Fruit fly (Drosophila melanogaster) whole organism, embryonic: ENCODE data around the gene ppk23.

Experiments used
- B-H1 ChIP-seq: fragments of 200-800 bp; sonication (Bioruptor generic); IDR thresholded peaks from 3 replicates; pipeline ENCODE4 v1.3.6; 2022; ENCODE audit warnings: missing biosample characterization, missing genetic modification characterization
- CG12236 ChIP-seq: fragments of 200-800 bp; sonication (Bioruptor generic); optimal IDR thresholded peaks from 2 replicates; lab custom pipeline; 2016; ENCODE audit warnings: missing biosample characterization, missing genetic modification characterization
- CG13775 ChIP-seq: fragments of 200-800 bp; sonication (Bioruptor generic); optimal IDR thresholded peaks from 3 replicates; lab custom pipeline; 2017; ENCODE audit warnings: missing biosample characterization, mild to moderate bottlenecking, missing genetic modification characterization
- CG14860 ChIP-seq: fragments of 200-800 bp; sonication (Bioruptor generic); IDR thresholded peaks from 3 replicates; pipeline ENCODE4 v1.3.6; 2022; ENCODE audit warnings: missing biosample characterization, missing genetic modification characterization; ENCODE audit not compliant: partially characterized antibody
- CG1603 ChIP-seq: fragments of 200-800 bp; sonication (Bioruptor generic); optimal IDR thresholded peaks from 2 replicates; lab custom pipeline; 2019; ENCODE audit warnings: missing biosample characterization, mild to moderate bottlenecking, missing genetic modification characterization, moderate library complexity
- CG16815 ChIP-seq: fragments of 200-800 bp; sonication (Bioruptor generic); optimal IDR thresholded peaks from 3 replicates; lab custom pipeline; 2017; ENCODE audit warnings: missing biosample characterization, mild to moderate bottlenecking, missing genetic modification characterization
- CG17361 ChIP-seq: fragments of 200-800 bp; sonication (Bioruptor generic); IDR thresholded peaks from 3 replicates; pipeline ENCODE4 v1.3.6; 2022; ENCODE audit warnings: missing biosample characterization, missing genetic modification characterization
- CG2129 ChIP-seq: fragments of 200-800 bp; sonication (Bioruptor generic); IDR thresholded peaks from 2 replicates; pipeline ENCODE4 v1.3.6; 2022; ENCODE audit warnings: missing biosample characterization, missing genetic modification characterization; ENCODE audit not compliant: partially characterized antibody
- CG31441 ChIP-seq: fragments of 200-800 bp; sonication (Bioruptor generic); IDR thresholded peaks from 2 replicates; pipeline ENCODE4 v1.3.6; 2022; ENCODE audit warnings: missing biosample characterization, missing genetic modification characterization
- CG32532 ChIP-seq: fragments of 200-800 bp; sonication (Bioruptor generic); IDR thresholded peaks from 2 replicates; pipeline ENCODE4 v1.3.6; 2022; ENCODE audit warnings: missing biosample characterization, missing genetic modification characterization
- CG32767 ChIP-seq: fragments of 200-800 bp; sonication (Bioruptor generic); IDR thresholded peaks from 2 replicates; pipeline ENCODE4 v1.3.6; 2022; ENCODE audit warnings: missing biosample characterization, missing genetic modification characterization
- CG3407 ChIP-seq: fragments of 200-800 bp; sonication (Bioruptor generic); optimal IDR thresholded peaks from 2 replicates; lab custom pipeline; 2018; ENCODE audit warnings: missing biosample characterization, mild to moderate bottlenecking, missing genetic modification characterization
- CG3726 ChIP-seq: fragments of 200-800 bp; sonication (Bioruptor generic); IDR thresholded peaks from 3 replicates; pipeline ENCODE4, ENCODE4 v1.3.6; 2022; ENCODE audit warnings: missing biosample characterization, missing genetic modification characterization
- CG6654 ChIP-seq: fragments of 200-800 bp; sonication (Bioruptor generic); optimal IDR thresholded peaks from 2 replicates; lab custom pipeline; 2017; ENCODE audit warnings: missing biosample characterization, mild to moderate bottlenecking, missing genetic modification characterization
- CG7372 ChIP-seq: fragments of 200-800 bp; sonication (Bioruptor generic); IDR thresholded peaks from 2 replicates; pipeline ENCODE4 v1.3.6; 2022; ENCODE audit warnings: missing biosample characterization, missing genetic modification characterization
- CG8944 ChIP-seq: fragments of 200-800 bp; sonication (Bioruptor generic); optimal IDR thresholded peaks from 3 replicates; lab custom pipeline; 2016; ENCODE audit warnings: missing biosample characterization, missing genetic modification characterization
- CG9215 ChIP-seq: fragments of 200-800 bp; sonication (Bioruptor generic); IDR thresholded peaks from 2 replicates; pipeline ENCODE4 v1.3.6; 2022; ENCODE audit warnings: missing biosample characterization, missing genetic modification characterization
- D19B ChIP-seq: fragments of 200-800 bp; sonication (Bioruptor generic); optimal IDR thresholded peaks from 2 replicates; lab custom pipeline; 2017; ENCODE audit warnings: missing biosample characterization, mild to moderate bottlenecking, missing genetic modification characterization
- Dek ChIP-seq: fragments of 200-800 bp; sonication (Bioruptor generic); optimal IDR thresholded peaks from 3 replicates; lab custom pipeline; 2019; ENCODE audit warnings: missing biosample characterization, mild to moderate bottlenecking, missing genetic modification characterization, moderate library complexity
- Dll ChIP-seq: fragments of 200-800 bp; sonication (Bioruptor generic); IDR thresholded peaks from 4 replicates; pipeline ENCODE4 v1.3.6; 2022; ENCODE audit warnings: missing biosample characterization, missing genetic modification characterization; ENCODE audit not compliant: partially characterized antibody
- Mrtf ChIP-seq: fragments of 200-800 bp; sonication (Bioruptor generic); IDR thresholded peaks from 3 replicates; pipeline ENCODE4 v1.3.6; 2022; ENCODE audit warnings: missing biosample characterization, missing genetic modification characterization
- NK7.1 ChIP-seq: fragments of 200-800 bp; sonication (Bioruptor generic); optimal IDR thresholded peaks from 3 replicates; lab custom pipeline; 2016; ENCODE audit warnings: missing biosample characterization, missing genetic modification characterization
- Nf-YC ChIP-seq: fragments of 200-800 bp; optimal IDR thresholded peaks from 3 replicates; lab custom pipeline; 2019; ENCODE audit warnings: missing biosample characterization, mild to moderate bottlenecking, missing genetic modification characterization, moderate library complexity
- Rfx ChIP-seq: fragments of 200-800 bp; sonication (Bioruptor generic); IDR thresholded peaks from 2 replicates; pipeline ENCODE4 v1.3.6; 2022; ENCODE audit warnings: missing biosample characterization, missing genetic modification characterization
- Spps ChIP-seq: fragments of 200-800 bp; sonication (Bioruptor generic); optimal IDR thresholded peaks from 2 replicates; lab custom pipeline; 2018; ENCODE audit warnings: missing biosample characterization, mild to moderate bottlenecking, missing genetic modification characterization
- YL-1 ChIP-seq: fragments of 200-800 bp; sonication (Bioruptor generic); optimal IDR thresholded peaks from 3 replicates; lab custom pipeline; 2017; ENCODE audit warnings: missing biosample characterization, mild to moderate bottlenecking, missing genetic modification characterization
- ab ChIP-seq: fragments of 200-800 bp; sonication (Bioruptor generic); optimal IDR thresholded peaks from 2 replicates; lab custom pipeline; 2016; ENCODE audit warnings: missing biosample characterization, missing genetic modification characterization
- bab2 ChIP-seq: fragments of 200-800 bp; sonication (Bioruptor generic); optimal IDR thresholded peaks from 2 replicates; lab custom pipeline; 2016; ENCODE audit warnings: missing biosample characterization, missing genetic modification characterization
- bbx ChIP-seq: fragments of 200-800 bp; sonication (Bioruptor generic); IDR thresholded peaks from 2 replicates; pipeline ENCODE4 v1.3.6; 2022; ENCODE audit warnings: missing biosample characterization, missing genetic modification characterization; ENCODE audit not compliant: partially characterized antibody
- bcd ChIP-seq: fragments of 200-800 bp; sonication (Bioruptor generic); optimal IDR thresholded peaks from 2 replicates; lab custom pipeline; 2017; ENCODE audit warnings: missing biosample characterization, mild to moderate bottlenecking, missing genetic modification characterization
- br ChIP-seq: fragments of >200 bp; optimal IDR thresholded peaks from 2 replicates; lab custom pipeline; 2017
- chinmo ChIP-seq: fragments of 200-800 bp; sonication (Bioruptor generic); IDR thresholded peaks from 4 replicates; pipeline ENCODE4 v1.3.6; 2022; ENCODE audit warnings: missing biosample characterization, missing genetic modification characterization; ENCODE audit not compliant: partially characterized antibody
- chm ChIP-seq: fragments of 200-800 bp; sonication (Bioruptor generic); IDR thresholded peaks from 2 replicates; pipeline ENCODE4 v1.3.6; 2022; ENCODE audit warnings: missing biosample characterization, missing genetic modification characterization
- fd3F ChIP-seq: fragments of 200-800 bp; sonication (Bioruptor generic); optimal IDR thresholded peaks from 2 replicates; lab custom pipeline; 2018; ENCODE audit warnings: missing biosample characterization, mild to moderate bottlenecking, missing genetic modification characterization, moderate library complexity
- gcm ChIP-seq: fragments of 200-800 bp; sonication (Bioruptor generic); optimal IDR thresholded peaks from 2 replicates; lab custom pipeline; 2019; ENCODE audit warnings: missing biosample characterization, mild to moderate bottlenecking, missing genetic modification characterization, moderate library complexity
- jigr1 ChIP-seq: fragments of 200-800 bp; sonication (Bioruptor generic); IDR thresholded peaks from 3 replicates; pipeline ENCODE4 v1.3.6; 2022; ENCODE audit warnings: missing biosample characterization, missing genetic modification characterization
- klu ChIP-seq: fragments of 200-800 bp; sonication (Bioruptor generic); IDR thresholded peaks from 2 replicates; pipeline ENCODE4 v1.3.6; 2022; ENCODE audit warnings: missing biosample characterization, missing genetic modification characterization
- knrl ChIP-seq: fragments of 200-800 bp; sonication (Bioruptor generic); IDR thresholded peaks from 3 replicates; pipeline ENCODE4 v1.3.6; 2022; ENCODE audit warnings: missing biosample characterization, missing genetic modification characterization; ENCODE audit not compliant: partially characterized antibody
- lov ChIP-seq, 2 experiments: fragments of 200-800 bp in 1 of 2; fragments of >200 bp in 1 of 2; sonication (Bioruptor generic) in 1 of 2; IDR thresholded peaks in 1 of 2; optimal IDR thresholded peaks in 1 of 2; 2 replicates in 1 of 2; 3 replicates in 1 of 2; pipeline versions ENCODE4 v1.3.6 to Lab custom; 2017 to 2022; ENCODE audit warnings: missing biosample characterization in 1 of 2, missing genetic modification characterization in 1 of 2
- nom ChIP-seq: fragments of 200-800 bp; sonication (Bioruptor generic); optimal IDR thresholded peaks from 2 replicates; lab custom pipeline; 2017; ENCODE audit warnings: missing biosample characterization, missing genetic modification characterization, mild to moderate bottlenecking, moderate library complexity, missing genetic modification reagents
- odd ChIP-seq: fragments of 200-800 bp; sonication (Bioruptor generic); optimal IDR thresholded peaks from 2 replicates; lab custom pipeline; 2017; ENCODE audit warnings: missing biosample characterization, mild to moderate bottlenecking, missing genetic modification characterization
- org-1 ChIP-seq: fragments of 200-800 bp; sonication (Bioruptor generic); optimal IDR thresholded peaks from 2 replicates; lab custom pipeline; 2017; ENCODE audit warnings: missing biosample characterization, missing genetic modification characterization
- p53 ChIP-seq: fragments of 200-800 bp; sonication (Bioruptor generic); optimal IDR thresholded peaks from 2 replicates; lab custom pipeline; 2016; ENCODE audit warnings: missing biosample characterization, missing genetic modification characterization
- row ChIP-seq: fragments of 200-800 bp; sonication (Bioruptor generic); IDR thresholded peaks from 3 replicates; pipeline ENCODE4 v1.3.6; 2022; ENCODE audit warnings: missing biosample characterization, missing genetic modification characterization
- schlank ChIP-seq: fragments of 200-800 bp; sonication (Bioruptor generic); optimal IDR thresholded peaks from 2 replicates; lab custom pipeline; 2018; ENCODE audit warnings: missing biosample characterization, mild to moderate bottlenecking, missing genetic modification characterization
- sima ChIP-seq: fragments of 200-800 bp; sonication (Bioruptor generic); optimal IDR thresholded peaks from 2 replicates; lab custom pipeline; 2016; ENCODE audit warnings: missing biosample characterization, missing genetic modification characterization
- tll ChIP-seq, 2 experiments: fragments of 200-800 bp in 1 of 2; fragments of >200 bp in 1 of 2; sonication (Bioruptor generic) in 1 of 2; optimal IDR thresholded peaks; 2 replicates each; lab custom pipeline; 2017 to 2019; ENCODE audit warnings: missing biosample characterization in 2 of 2, missing genetic modification characterization in 2 of 2, mild to moderate bottlenecking in 1 of 2, moderate library complexity in 1 of 2
- toy ChIP-seq: fragments of 200-800 bp; sonication (Bioruptor generic); IDR thresholded peaks from 2 replicates; pipeline ENCODE4 v1.3.6; 2022; ENCODE audit warnings: missing biosample characterization, missing genetic modification characterization
- tup ChIP-seq: fragments of 200-800 bp; sonication (Bioruptor generic); optimal IDR thresholded peaks from 2 replicates; lab custom pipeline; 2016; ENCODE audit warnings: missing biosample characterization, mild to moderate bottlenecking, missing genetic modification characterization, moderate library complexity
- wek ChIP-seq: fragments of 200-800 bp; sonication (Bioruptor generic); optimal IDR thresholded peaks from 3 replicates; lab custom pipeline; 2018; ENCODE audit warnings: missing biosample characterization, mild to moderate bottlenecking, missing genetic modification characterization, moderate library complexity
- yki ChIP-seq: fragments of >200 bp; optimal IDR thresholded peaks from 3 replicates; lab custom pipeline; 2018
- zen ChIP-seq: fragments of 200-800 bp; sonication (Bioruptor generic); optimal IDR thresholded peaks from 3 replicates; lab custom pipeline; 2018; ENCODE audit warnings: missing biosample characterization, mild to moderate bottlenecking, missing genetic modification characterization, moderate library complexity

ppk23 gene

DNA sequence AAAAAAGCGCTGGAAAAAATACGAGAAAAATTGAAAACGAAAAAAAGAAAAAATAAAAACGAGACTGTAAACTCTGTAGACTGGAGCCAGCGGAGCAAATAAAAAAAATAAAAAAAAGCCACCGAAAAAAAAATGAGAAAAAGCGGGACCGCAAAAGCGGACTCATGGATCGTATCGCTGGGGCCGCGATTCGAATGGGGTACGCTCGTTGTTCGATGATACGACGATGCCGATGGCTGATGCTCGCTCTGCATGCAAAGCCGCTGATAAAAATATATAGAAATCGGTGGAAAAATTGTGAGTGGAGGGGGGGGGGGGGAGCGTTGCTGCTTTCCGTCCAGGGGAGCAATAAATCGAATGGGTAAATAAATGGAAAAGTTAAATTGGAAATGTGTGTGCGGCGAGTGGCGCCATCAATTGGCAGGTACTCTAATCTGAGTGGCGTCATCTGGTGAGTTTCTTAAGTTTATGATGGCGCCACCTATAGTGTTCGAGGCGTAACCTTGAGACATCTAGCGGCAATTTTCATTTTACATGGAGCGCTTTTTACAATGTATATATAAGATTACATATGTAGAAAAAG, 37.4 kb downstream of the ppk23 start (continued):
- TF ChIP-seq CG14860 (GFP tag; lab: Robert Waterston, UW) (no peak), CG31441 (GFP tag; lab: Robert Waterston, UW) (0 out of 2 replicates have a peak, but pooled peaks have one; percentile 17), org-1 (GFP tag; lab: Kevin White, UChicago) (peak; percentile 29), gcm (GFP tag; lab: Kevin White, UChicago) (no peak), jigr1 (peak; percentile 43; the same call in 2 of the 3 replicates), Mrtf (peak; percentile 93), zen (tag; lab: Kevin White, UChicago) (peak; percentile 36), CG32532 (GFP tag; lab: Robert Waterston, UW) (peak; percentile 95), chm (GFP tag; lab: Robert Waterston, UW) (no peak; the same call in 1 of the 2 replicates), CG16815 (peak; percentile 62), odd (GFP tag; lab: Kevin White, UChicago) (peak; percentile 24), toy (GFP tag; lab: Robert Waterston, UW) (no peak), br (lab: Kevin White, UChicago) (no peak), YL-1 (GFP tag; lab: Kevin White, UChicago) (no peak), p53 (GFP tag; lab: Kevin White, UChicago) (no peak), Nf-YC (tag; lab: Kevin White, UChicago) (peak; percentile 27), bcd (peak; percentile 70), NK7.1 (GFP tag; lab: Kevin White, UChicago) (no peak), wek (GFP tag; lab: Kevin White, UChicago) (peak; percentile 52), tll (GFP tag; optimal IDR thresholded peaks at IDR 0.05; lab: Kevin White, UChicago) (no peak), tup (no peak), CG9215 (GFP tag; lab: Robert Waterston, UW) (peak; percentile 56), chinmo (GFP tag; lab: Robert Waterston, UW) (0 out of 4 replicates have a peak, but pooled peaks have one; percentile 72), CG8944 (GFP tag; lab: Kevin White, UChicago) (peak; percentile 83), sima (GFP tag; lab: Kevin White, UChicago) (no peak), Dll (no peak), CG6654 (peak; percentile 25), yki (lab: Kevin White, UChicago) (no peak), CG1603 (peak; percentile 71), bab2 (GFP tag; lab: Kevin White, UChicago) (peak; percentile 78), CG3726 (GFP tag; lab: Robert Waterston, UW) (peak; percentile 84), CG7372 (GFP tag; lab: Robert Waterston, UW) (peak; percentile 66; the same call in 1 of the 2 replicates), B-H1 (GFP tag; lab: Robert Waterston, UW) (peak; percentile 64), CG13775 (GFP tag; lab: Kevin White, UChicago) (peak; percentile 39), klu (peak; percentile 23; the same call in 1 of the 2 replicates), row (peak; percentile 42; the same call in 2 of the 3 replicates), CG3407 (peak; percentile 55), ab (GFP tag; lab: Kevin White, UChicago) (peak; percentile 25), bbx (GFP tag; lab: Robert Waterston, UW) (no peak; the same call in 1 of the 2 replicates), CG12236 (no peak)
- TF ChIP-seq, all 482 proteins: peak for 293

DNA sequence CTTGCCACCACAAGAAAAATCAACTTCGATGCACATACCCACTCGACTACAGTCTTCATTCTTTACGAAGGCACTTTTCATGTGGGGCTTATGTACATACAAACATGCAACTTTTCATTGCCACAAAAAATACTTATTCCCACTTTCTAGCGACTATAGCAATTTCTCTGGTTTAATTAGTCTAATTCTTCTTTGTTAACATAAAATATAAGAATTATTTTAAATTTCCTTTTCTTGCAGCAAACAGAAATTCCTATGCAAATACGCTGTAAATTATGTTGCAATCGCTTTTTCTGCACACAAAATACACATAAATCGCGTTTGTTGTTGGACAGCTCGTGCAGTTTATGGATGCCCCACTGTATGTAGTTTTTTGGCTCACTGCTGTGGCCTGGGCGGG, 44.6 kb downstream of the ppk23 start:
- no peak for TF ChIP-seq fd3F (GFP tag; lab: Kevin White, UChicago)
- TF ChIP-seq D19B (GFP tag; lab: Kevin White, UChicago), result no peak
- TF ChIP-seq Rfx (GFP tag; lab: Robert Waterston, UW), result no peak
- TF ChIP-seq CG2129 (GFP tag; lab: Robert Waterston, UW), result no peak
- no peak for TF ChIP-seq nom (GFP tag; lab: Kevin White, UChicago)
- no peak for TF ChIP-seq CG32767 (GFP tag; lab: Robert Waterston, UW)
- no peak for TF ChIP-seq Spps (tag; lab: Kevin White, UChicago)
- TF ChIP-seq lov (optimal IDR thresholded peaks at IDR 0.05; lab: Kevin White, UChicago), result no peak
- TF ChIP-seq lov (GFP tag; IDR thresholded peaks at IDR 0.05; lab: Robert Waterston, UW), result no peak
- TF ChIP-seq CG17361 (GFP tag; lab: Robert Waterston, UW), result no peak
- TF ChIP-seq schlank (tag; lab: Kevin White, UChicago), result no peak
- TF ChIP-seq Dek (tag; lab: Kevin White, UChicago), result no peak
- no peak for TF ChIP-seq CG16815
- no peak for TF ChIP-seq knrl (GFP tag; lab: Robert Waterston, UW)
